Worm (Caenorhabditis elegans) whole organism, L4 larva: Measurements from ENCODE around the gene zfp-1.

Experiments used
- Y75B8A.6 ChIP-seq: fragments of 200-800 bp; sonication (Bioruptor generic); IDR thresholded peaks from 2 replicates; pipeline ENCODE4 v1.3.6; 2022; ENCODE audit warnings: missing genetic modification reagents, missing genetic modification characterization, missing compliant biosample characterization
- ceh-20 ChIP-seq: fragments of 200-800 bp; sonication (Bioruptor generic); IDR thresholded peaks from 2 replicates; pipeline ENCODE4 v1.3.6; 2022; ENCODE audit warnings: missing genetic modification reagents, missing genetic modification characterization, missing compliant biosample characterization
- dve-1 ChIP-seq: sonication (generic microtip); optimal IDR thresholded peaks from 2 replicates; lab custom pipeline; 2017; ENCODE audit warnings: antibody characterized with exemption, mild to moderate bottlenecking, missing genetic modification characterization, missing compliant biosample characterization; ENCODE audit not compliant: insufficient read depth
- hif-1 ChIP-seq, 2 experiments: sonication (generic microtip); optimal IDR thresholded peaks; 2 replicates each; lab custom pipeline; 2016 to 2017; ENCODE audit warnings: missing compliant biosample characterization in 2 of 2, missing genetic modification characterization in 2 of 2, missing genetic modification reagents in 2 of 2, missing genotype in 2 of 2, mild to moderate bottlenecking in 1 of 2
- nhr-11 ChIP-seq: fragments of 150-350 bp; optimal IDR thresholded peaks from 2 replicates; lab custom pipeline; 2014; ENCODE audit warnings: missing biosample characterization, missing genetic modification characterization
- snpc-4 ChIP-seq: fragments of 150-350 bp; optimal IDR thresholded peaks from 2 replicates; lab custom pipeline; 2014; ENCODE audit warnings: missing biosample characterization, missing genetic modification characterization
- ztf-11 ChIP-seq: fragments of 150-350 bp; optimal IDR thresholded peaks from 2 replicates; lab custom pipeline; 2014; ENCODE audit warnings: missing biosample characterization, missing genetic modification characterization

DNA sequence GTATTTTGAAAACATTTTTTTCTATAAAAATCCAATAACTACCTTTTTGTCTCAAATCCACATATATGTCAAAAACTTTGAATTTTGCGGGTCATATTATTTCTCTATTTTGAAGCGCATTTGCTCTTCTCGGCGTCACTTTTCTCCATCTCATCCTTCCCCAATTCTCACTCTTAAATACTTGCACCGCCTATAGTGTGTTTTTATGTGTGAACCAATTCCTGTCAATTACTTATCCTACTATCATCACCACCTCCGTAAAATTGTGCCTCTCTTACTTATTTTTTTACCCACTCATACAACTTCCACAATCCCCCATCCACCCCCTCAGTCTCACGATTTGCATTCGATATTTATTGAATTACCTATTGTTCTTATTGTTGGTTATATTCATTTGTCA is 14.5 kb downstream of the zfp-1 start:
- TF ChIP-seq snpc-4 (tag; lab: Kevin White, UChicago) (no peak), nhr-11 (tag; lab: Kevin White, UChicago) (no peak), dve-1 (tag; lab: Kevin White, UChicago) (no peak), Y75B8A.6 (GFP tag; lab: Robert Waterston, UW) (no peak), hif-1 (tag; optimal IDR thresholded peaks at IDR 0.05; lab: Kevin White, UChicago) (no peak), ceh-20 (no peak), ztf-11 (no peak)
